Worm (Caenorhabditis elegans) whole organism, young adult: ENCODE results near the gene srz-90.

ENCODE experiments used
- B0019.2 ChIP-seq: fragments of 200-800 bp; sonication (Bioruptor generic); conservative IDR thresholded peaks from 2 replicates; pipeline ENCODE4 v1.3.6; 2022; ENCODE audit warnings: missing genetic modification reagents, missing genetic modification characterization, missing compliant biosample characterization
- B0336.3 ChIP-seq: fragments of 200-800 bp; sonication (Bioruptor generic); IDR thresholded peaks from 2 replicates; pipeline ENCODE4 v1.3.6; 2022; ENCODE audit warnings: missing genetic modification characterization, missing compliant biosample characterization
- C06A6.2 ChIP-seq: fragments of 200-800 bp; sonication (Bioruptor generic); conservative IDR thresholded peaks from 2 replicates; pipeline ENCODE4 v1.3.6; 2022; ENCODE audit warnings: missing genetic modification characterization, missing compliant biosample characterization
- F22D6.2 ChIP-seq: sonication (generic microtip); optimal IDR thresholded peaks from 2 replicates; lab custom pipeline; 2016; ENCODE audit warnings: mild to moderate bottlenecking, missing genetic modification characterization, missing compliant biosample characterization
- F23B12.7 ChIP-seq: sonication (generic microtip); optimal IDR thresholded peaks from 2 replicates; lab custom pipeline; 2017; ENCODE audit warnings: missing genetic modification characterization, mild to moderate bottlenecking, missing compliant biosample characterization, antibody characterized with exemption, moderate library complexity; ENCODE audit not compliant: insufficient read depth
- F37B4.10 ChIP-seq: fragments of 200-800 bp; sonication (Bioruptor generic); IDR thresholded peaks from 2 replicates; pipeline ENCODE4 v1.3.6; 2022; ENCODE audit warnings: missing genetic modification characterization, missing compliant biosample characterization
- F52B5.7 ChIP-seq: sonication (generic microtip); optimal IDR thresholded peaks from 2 replicates; lab custom pipeline; 2016; ENCODE audit warnings: mild to moderate bottlenecking, missing genetic modification characterization, missing compliant biosample characterization
- F57A8.1 ChIP-seq: fragments of 200-800 bp; sonication (Bioruptor generic); optimal IDR thresholded peaks from 2 replicates; lab custom pipeline; 2018; ENCODE audit warnings: mild to moderate bottlenecking, missing genetic modification characterization, moderate library complexity, missing compliant biosample characterization
- K11D2.4 ChIP-seq: fragments of 200-800 bp; sonication (Bioruptor generic); IDR thresholded peaks from 2 replicates; pipeline ENCODE4 v1.3.6; 2022; ENCODE audit warnings: missing genetic modification reagents, missing genetic modification characterization, missing compliant biosample characterization
- Y53G8AR.9 ChIP-seq: fragments of 200-800 bp; sonication (Bioruptor generic); conservative IDR thresholded peaks from 2 replicates; pipeline ENCODE4 v1.3.6; 2022; ENCODE audit warnings: missing genetic modification reagents, missing genetic modification characterization, missing compliant biosample characterization
- Y56A3A.18 ChIP-seq: fragments of 200-800 bp; sonication (Bioruptor generic); IDR thresholded peaks from 2 replicates; pipeline ENCODE4 v1.3.6; 2022; ENCODE audit warnings: missing genetic modification reagents, missing genetic modification characterization, missing compliant biosample characterization
- aptf-3 ChIP-seq: fragments of 200-800 bp; sonication (Bioruptor generic); IDR thresholded peaks from 2 replicates; pipeline ENCODE4 v1.3.6; 2022; ENCODE audit warnings: missing genetic modification characterization, missing compliant biosample characterization
- atf-7 ChIP-seq: sonication (generic microtip); optimal IDR thresholded peaks from 2 replicates; lab custom pipeline; 2017; ENCODE audit warnings: mild to moderate bottlenecking, missing genetic modification characterization, missing compliant biosample characterization
- bed-2 ChIP-seq: fragments of 200-800 bp; sonication (Bioruptor generic); IDR thresholded peaks from 2 replicates; pipeline ENCODE4 v1.3.6; 2022; ENCODE audit warnings: missing genetic modification reagents, missing genetic modification characterization, missing compliant biosample characterization
- cebp-1 ChIP-seq, 2 experiments: fragments of 200-800 bp in 1 of 2; sonication (Bioruptor generic) in 1 of 2; sonication (generic microtip) in 1 of 2; IDR thresholded peaks in 1 of 2; optimal IDR thresholded peaks in 1 of 2; 2 replicates each; pipeline versions ENCODE4 v1.3.6 to Lab custom; 2017 to 2022; ENCODE audit warnings: missing compliant biosample characterization in 2 of 2, missing genetic modification characterization in 2 of 2, mild to moderate bottlenecking in 1 of 2, missing genetic modification reagents in 1 of 2, moderate library complexity in 1 of 2
- ceh-27 ChIP-seq: fragments of 200-800 bp; sonication (Bioruptor generic); optimal IDR thresholded peaks from 2 replicates; lab custom pipeline; 2018; ENCODE audit warnings: mild to moderate bottlenecking, missing genetic modification characterization, moderate library complexity, missing compliant biosample characterization
- ceh-91 ChIP-seq: fragments of 200-800 bp; sonication (Bioruptor generic); IDR thresholded peaks from 2 replicates; pipeline ENCODE4 v1.3.6; 2022; ENCODE audit warnings: missing genetic modification reagents, missing genetic modification characterization, missing compliant biosample characterization
- dox-1 ChIP-seq: fragments of 200-800 bp; sonication (Bioruptor generic); IDR thresholded peaks from 2 replicates; pipeline ENCODE4 v1.3.6; 2022; ENCODE audit warnings: missing genetic modification reagents, missing genetic modification characterization, missing compliant biosample characterization
- efl-1 ChIP-seq: fragments of 150-350 bp; optimal IDR thresholded peaks from 2 replicates; lab custom pipeline; 2014; ENCODE audit warnings: missing biosample characterization, missing genetic modification reagents, missing genetic modification characterization
- egl-18 ChIP-seq: fragments of 200-800 bp; sonication (Bioruptor generic); IDR thresholded peaks from 2 replicates; pipeline ENCODE4 v1.3.6; 2022; ENCODE audit warnings: missing genetic modification reagents, missing genetic modification characterization, missing compliant biosample characterization
- fkh-3 ChIP-seq: sonication (generic microtip); optimal IDR thresholded peaks from 2 replicates; lab custom pipeline; 2016; ENCODE audit warnings: mild to moderate bottlenecking, missing genetic modification characterization, missing compliant biosample characterization
- hsf-1 ChIP-seq: fragments of 200-800 bp; sonication (Bioruptor generic); IDR thresholded peaks from 2 replicates; pipeline ENCODE4 v1.3.6; 2022; ENCODE audit warnings: missing genetic modification reagents, missing genetic modification characterization, missing compliant biosample characterization
- madf-10 ChIP-seq: sonication (generic microtip); optimal IDR thresholded peaks from 2 replicates; lab custom pipeline; 2016; ENCODE audit warnings: mild to moderate bottlenecking, missing genetic modification characterization, missing compliant biosample characterization
- mel-28 ChIP-seq: sonication (generic microtip); optimal IDR thresholded peaks from 2 replicates; lab custom pipeline; 2016; ENCODE audit warnings: borderline replicate concordance, mild to moderate bottlenecking, missing genetic modification characterization, missing compliant biosample characterization
- nfyb-1 ChIP-seq: fragments of 200-800 bp; sonication (Bioruptor generic); IDR thresholded peaks from 2 replicates; pipeline ENCODE4 v1.3.6; 2022; ENCODE audit warnings: missing genetic modification reagents, missing genetic modification characterization, missing compliant biosample characterization
- nhr-120 ChIP-seq: fragments of 200-800 bp; sonication (Bioruptor generic); IDR thresholded peaks from 2 replicates; pipeline ENCODE4 v1.3.6; 2022; ENCODE audit warnings: missing genetic modification characterization, missing compliant biosample characterization
- nhr-179 ChIP-seq: sonication (generic microtip); optimal IDR thresholded peaks from 2 replicates; lab custom pipeline; 2016; ENCODE audit warnings: mild to moderate bottlenecking, missing genetic modification characterization, missing compliant biosample characterization
- nhr-27 ChIP-seq: fragments of 200-800 bp; sonication (Bioruptor generic); optimal IDR thresholded peaks from 2 replicates; lab custom pipeline; 2018; ENCODE audit warnings: mild to moderate bottlenecking, missing genetic modification characterization, moderate library complexity, missing compliant biosample characterization
- nhr-80 ChIP-seq: sonication (generic microtip); optimal IDR thresholded peaks from 2 replicates; lab custom pipeline; 2016; ENCODE audit warnings: missing genetic modification characterization, missing compliant biosample characterization
- pbrm-1 ChIP-seq: fragments of 200-800 bp; sonication (Bioruptor generic); IDR thresholded peaks from 2 replicates; pipeline ENCODE4 v1.3.6; 2022; ENCODE audit warnings: missing genetic modification reagents, missing genetic modification characterization, missing compliant biosample characterization
- rcor-1 ChIP-seq: fragments of 200-800 bp; sonication (Bioruptor generic); IDR thresholded peaks from 2 replicates; pipeline ENCODE4 v1.3.6; 2022; ENCODE audit warnings: missing genetic modification reagents, missing genetic modification characterization, missing compliant biosample characterization
- rec-8 ChIP-seq, 2 experiments: sonication (generic microtip); optimal IDR thresholded peaks; 2 replicates each; lab custom pipeline; 2016; ENCODE audit warnings: mild to moderate bottlenecking in 2 of 2, missing genetic modification characterization in 2 of 2, missing genetic modification reagents in 2 of 2, missing genotype in 2 of 2, missing biosample characterization in 1 of 2, missing compliant biosample characterization in 1 of 2, moderate library complexity in 1 of 2
- sdz-38 ChIP-seq: sonication (generic microtip); optimal IDR thresholded peaks from 2 replicates; lab custom pipeline; 2016; ENCODE audit warnings: missing genotype, missing genetic modification characterization, missing compliant biosample characterization
- snpc-4 ChIP-seq, 5 experiments: fragments of 150-350 bp in 1 of 5; sonication (generic microtip) in 4 of 5; optimal IDR thresholded peaks; 2 replicates each; lab custom pipeline; 2014 to 2018; ENCODE audit warnings: missing genetic modification characterization in 5 of 5, missing biosample characterization in 3 of 5, antibody characterized with exemption in 2 of 5, mild to moderate bottlenecking in 2 of 5, missing compliant biosample characterization in 2 of 5, missing genotype in 2 of 5, moderate library complexity in 2 of 5, missing genetic modification reagents in 1 of 5
- tbx-9 ChIP-seq: sonication (generic microtip); optimal IDR thresholded peaks from 2 replicates; lab custom pipeline; 2016; ENCODE audit warnings: borderline replicate concordance, missing genetic modification characterization, inconsistent platforms, missing compliant biosample characterization
- ztf-22 ChIP-seq: fragments of 200-800 bp; sonication (Bioruptor generic); optimal IDR thresholded peaks from 2 replicates; lab custom pipeline; 2018; ENCODE audit warnings: mild to moderate bottlenecking, missing genetic modification characterization, moderate library complexity, missing compliant biosample characterization
- ztf-25 ChIP-seq: fragments of 200-800 bp; sonication (Bioruptor generic); IDR thresholded peaks from 2 replicates; pipeline ENCODE4 v1.3.6; 2022; ENCODE audit warnings: missing genetic modification reagents, missing genetic modification characterization, missing compliant biosample characterization
- ztf-6 ChIP-seq: fragments of 200-800 bp; sonication (Bioruptor generic); IDR thresholded peaks from 2 replicates; pipeline ENCODE4 v1.3.6; 2022; ENCODE audit warnings: missing genetic modification reagents, missing genetic modification characterization, missing compliant biosample characterization

Gene srz-90

DNA sequence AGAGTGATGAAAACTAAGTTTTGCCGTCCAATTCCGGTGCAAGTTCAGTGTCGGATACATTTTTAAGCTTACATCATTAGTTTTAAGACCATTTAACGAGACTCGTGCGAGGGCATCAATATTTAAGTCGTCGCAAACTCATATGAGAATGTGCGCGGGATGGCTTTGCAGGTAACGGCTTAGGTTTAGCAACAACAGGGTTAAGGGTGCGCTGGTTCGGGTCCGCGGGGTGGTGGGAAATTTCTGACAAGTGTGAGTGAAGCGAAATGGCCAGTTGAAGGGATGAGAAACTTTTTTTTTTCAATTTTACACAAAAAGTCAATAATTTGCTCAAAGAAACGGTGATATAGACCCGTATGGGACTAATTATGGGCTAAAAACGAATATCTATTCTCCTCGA lies 14.0 kb upstream of the srz-90 start (continued):
- TF ChIP-seq F52B5.7 (tag; lab: Kevin White, UChicago): no peak

DNA sequence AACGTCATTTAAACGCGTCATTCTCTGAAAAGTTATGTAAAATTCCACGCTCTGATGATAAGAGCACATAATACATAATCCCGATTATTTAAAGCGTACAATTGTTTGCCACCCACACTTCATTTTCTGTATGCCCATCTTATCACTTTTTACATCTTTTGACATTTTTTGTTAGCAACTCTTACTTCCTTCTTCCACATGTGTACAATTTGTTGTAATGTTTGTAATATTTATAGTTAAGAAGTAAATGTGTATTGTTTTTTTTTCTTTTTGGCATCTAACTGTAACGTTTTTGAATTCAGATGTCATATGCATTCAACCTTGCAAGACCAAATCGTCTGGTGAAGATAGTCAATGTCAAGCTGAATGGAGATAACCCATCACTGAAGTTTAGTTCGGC lies 7.1 kb upstream of the srz-90 start, which contains the start of gene fbxa-136:
Gene fbxa-136, plus strand, starts transcription at position 301 of the 400 bp plus-strand sequence.
- TF ChIP-seq bed-2 (GFP tag; lab: Robert Waterston, UW) (no peak), F37B4.10 (GFP tag; lab: Robert Waterston, UW) (no peak), nhr-27 (no peak), fkh-3 (tag; lab: Kevin White, UChicago) (no peak), K11D2.4 (no peak), egl-18 (GFP tag; lab: Robert Waterston, UW) (no peak)

- TF ChIP-seq tbx-9 (tag; lab: Kevin White, UChicago) (no peak), dox-1 (GFP tag; lab: Robert Waterston, UW) (no peak), madf-10 (tag; lab: Kevin White, UChicago) (no peak), nhr-80 (tag; lab: Kevin White, UChicago) (no peak), cebp-1 (GFP tag; IDR thresholded peaks at IDR 0.05; lab: Robert Waterston, UW) (no peak), cebp-1 (tag; optimal IDR thresholded peaks at IDR 0.05; lab: Kevin White, UChicago) (no peak), B0019.2 (GFP tag; lab: Robert Waterston, UW) (no peak), B0336.3 (GFP tag; lab: Robert Waterston, UW) (no peak), F37B4.10 (GFP tag; lab: Robert Waterston, UW) (no peak), efl-1 (GFP tag; lab: Kevin White, UChicago) (no peak), ztf-25 (GFP tag; lab: Robert Waterston, UW) (no peak), rec-8 (tag; optimal IDR thresholded peaks at IDR 0.05; lab: Kevin White, UChicago) (no peak), ztf-22 (GFP tag; lab: Kevin White, UChicago) (no peak), ceh-91 (GFP tag; lab: Robert Waterston, UW) (no peak), F57A8.1 (GFP tag; lab: Kevin White, UChicago) (no peak), mel-28 (no peak), atf-7 (tag; lab: Kevin White, UChicago) (no peak), aptf-3 (no peak), Y56A3A.18 (no peak)
- TF ChIP-seq, all 124 proteins: peak for 0
Measured at ce11 chrV:17530486-17530885, 2.7 kb downstream of the srz-90 start, which contains the start of gene C18D4.12. Gene C18D4.12, minus strand, starts transcription at chrV:17530586.

- TF ChIP-seq hsf-1 (GFP tag; lab: Robert Waterston, UW) (no peak), rcor-1 (GFP tag; lab: Robert Waterston, UW) (no peak), ceh-27 (GFP tag; lab: Kevin White, UChicago) (no peak), sdz-38 (tag; lab: Kevin White, UChicago) (no peak), nhr-179 (no peak), nfyb-1 (GFP tag; lab: Robert Waterston, UW) (no peak), nhr-120 (GFP tag; lab: Robert Waterston, UW) (no peak), F23B12.7 (tag; lab: Kevin White, UChicago) (no peak), pbrm-1 (GFP tag; lab: Robert Waterston, UW) (no peak), Y53G8AR.9 (no peak), snpc-4 (GFP tag; optimal IDR thresholded peaks at IDR 0.05; lab: Kevin White, UChicago) (no peak), snpc-4 (tag; optimal IDR thresholded peaks at IDR 0.05; lab: Kevin White, UChicago) (no peak), C06A6.2 (GFP tag; lab: Robert Waterston, UW) (no peak), ztf-6 (GFP tag; lab: Robert Waterston, UW) (no peak), F22D6.2 (tag; lab: Kevin White, UChicago) (no peak)
Measured at ce11 chrV:17531410-17531809, 3.6 kb downstream of the srz-90 start, which contains the start of gene C18D4.4. Gene C18D4.4, minus strand, starts transcription at chrV:17531510.
